Fruit fly (Drosophila melanogaster) whole organism, embryonic: Measurements from ENCODE around the gene CG42542.

Source experiments
- Atf3 ChIP-seq: fragments of 200-800 bp; sonication (Bioruptor generic); optimal IDR thresholded peaks from 3 replicates; lab custom pipeline; 2016; ENCODE audit warnings: missing biosample characterization, missing genetic modification characterization
- Awh ChIP-seq: fragments of 200-800 bp; sonication (Bioruptor generic); IDR thresholded peaks from 2 replicates; pipeline ENCODE4, ENCODE4 v1.3.6; 2022; ENCODE audit warnings: missing biosample characterization, missing genetic modification characterization
- CG10267 ChIP-seq: fragments of 200-800 bp; sonication (Bioruptor generic); optimal IDR thresholded peaks from 2 replicates; lab custom pipeline; 2018; ENCODE audit warnings: missing biosample characterization, mild to moderate bottlenecking, missing genetic modification characterization, moderate library complexity
- CG11723 ChIP-seq: fragments of 200-800 bp; sonication (Bioruptor generic); optimal IDR thresholded peaks from 2 replicates; lab custom pipeline; 2017; ENCODE audit warnings: missing biosample characterization, mild to moderate bottlenecking, missing genetic modification characterization
- CG12236 ChIP-seq: fragments of 200-800 bp; sonication (Bioruptor generic); optimal IDR thresholded peaks from 2 replicates; lab custom pipeline; 2016; ENCODE audit warnings: missing biosample characterization, missing genetic modification characterization
- CG12659 ChIP-seq: fragments of 200-800 bp; sonication (Bioruptor generic); optimal IDR thresholded peaks from 3 replicates; lab custom pipeline; 2017; ENCODE audit warnings: mild to moderate bottlenecking, missing biosample characterization, missing genetic modification reagents, missing genetic modification characterization
- CG13123 ChIP-seq: fragments of 200-800 bp; sonication (Bioruptor generic); optimal IDR thresholded peaks from 2 replicates; lab custom pipeline; 2016; ENCODE audit warnings: missing biosample characterization, missing genetic modification characterization
- CG14710 ChIP-seq: fragments of 200-800 bp; sonication (Bioruptor generic); optimal IDR thresholded peaks from 3 replicates; lab custom pipeline; 2019; ENCODE audit warnings: missing biosample characterization, mild to moderate bottlenecking, missing genetic modification characterization, moderate library complexity
- CG15073 ChIP-seq: fragments of 200-800 bp; sonication (Bioruptor generic); optimal IDR thresholded peaks from 2 replicates; lab custom pipeline; 2016; ENCODE audit warnings: missing biosample characterization, missing genetic modification characterization
- CG16813 ChIP-seq: fragments of 200-800 bp; sonication (Bioruptor generic); IDR thresholded peaks from 3 replicates; pipeline ENCODE4 v1.3.6; 2022; ENCODE audit warnings: missing biosample characterization, missing genetic modification characterization; ENCODE audit not compliant: partially characterized antibody
- CG16815 ChIP-seq: fragments of 200-800 bp; sonication (Bioruptor generic); optimal IDR thresholded peaks from 3 replicates; lab custom pipeline; 2017; ENCODE audit warnings: missing biosample characterization, mild to moderate bottlenecking, missing genetic modification characterization
- CG2116 ChIP-seq: fragments of 200-800 bp; sonication (Bioruptor generic); optimal IDR thresholded peaks from 3 replicates; lab custom pipeline; 2018; ENCODE audit warnings: missing biosample characterization, mild to moderate bottlenecking, missing genetic modification characterization
- CG5953 ChIP-seq: fragments of 200-800 bp; sonication (Bioruptor generic); IDR thresholded peaks from 2 replicates; pipeline ENCODE4 v1.3.6; 2022; ENCODE audit warnings: missing biosample characterization, missing genetic modification characterization
- CG6854 ChIP-seq: fragments of 200-800 bp; sonication (Bioruptor generic); optimal IDR thresholded peaks from 3 replicates; lab custom pipeline; 2017; ENCODE audit warnings: missing biosample characterization, mild to moderate bottlenecking, missing genetic modification characterization
- CG7745 ChIP-seq: fragments of 200-800 bp; sonication (Bioruptor generic); optimal IDR thresholded peaks from 2 replicates; lab custom pipeline; 2018; ENCODE audit warnings: missing biosample characterization, mild to moderate bottlenecking, missing genetic modification characterization, moderate library complexity
- CG8944 ChIP-seq: fragments of 200-800 bp; sonication (Bioruptor generic); optimal IDR thresholded peaks from 3 replicates; lab custom pipeline; 2016; ENCODE audit warnings: missing biosample characterization, missing genetic modification characterization
- Camta ChIP-seq: fragments of 200-800 bp; sonication (Bioruptor generic); optimal IDR thresholded peaks from 2 replicates; lab custom pipeline; 2016; ENCODE audit warnings: missing biosample characterization, missing genetic modification characterization
- CkIIα-i1 ChIP-seq: fragments of 200-800 bp; sonication (Bioruptor generic); IDR thresholded peaks from 2 replicates; pipeline ENCODE4 v1.3.6; 2022; ENCODE audit warnings: missing biosample characterization, missing genetic modification characterization
- Dll ChIP-seq: fragments of 200-800 bp; sonication (Bioruptor generic); IDR thresholded peaks from 4 replicates; pipeline ENCODE4 v1.3.6; 2022; ENCODE audit warnings: missing biosample characterization, missing genetic modification characterization; ENCODE audit not compliant: partially characterized antibody
- E2f1 ChIP-seq: fragments of 200-800 bp; sonication (Bioruptor generic); IDR thresholded peaks from 2 replicates; pipeline ENCODE4 v1.3.6; 2022; ENCODE audit warnings: missing biosample characterization, missing genetic modification characterization
- Ets97D ChIP-seq: fragments of 200-800 bp; sonication (Bioruptor generic); optimal IDR thresholded peaks from 3 replicates; lab custom pipeline; 2016; ENCODE audit warnings: missing biosample characterization, missing genetic modification characterization
- Fer1 ChIP-seq: fragments of 200-800 bp; sonication (Bioruptor generic); optimal IDR thresholded peaks from 2 replicates; lab custom pipeline; 2017; ENCODE audit warnings: missing biosample characterization, mild to moderate bottlenecking, missing genetic modification characterization
- HLH54F ChIP-seq: fragments of 200-800 bp; sonication (Bioruptor generic); optimal IDR thresholded peaks from 3 replicates; lab custom pipeline; 2016; ENCODE audit warnings: missing biosample characterization, missing genetic modification characterization
- HmgZ ChIP-seq: fragments of 200-800 bp; sonication (Bioruptor generic); optimal IDR thresholded peaks from 2 replicates; lab custom pipeline; 2018; ENCODE audit warnings: missing biosample characterization, mild to moderate bottlenecking, missing genetic modification characterization
- Hr3 ChIP-seq: fragments of 200-800 bp; sonication (Bioruptor generic); optimal IDR thresholded peaks from 3 replicates; lab custom pipeline; 2016; ENCODE audit warnings: missing biosample characterization, missing genetic modification characterization
- Lim3 ChIP-seq: fragments of 200-800 bp; sonication (Bioruptor generic); IDR thresholded peaks from 2 replicates; pipeline ENCODE4 v1.3.6; 2022; ENCODE audit warnings: missing biosample characterization, missing genetic modification characterization
- MESR4 ChIP-seq: fragments of 200-800 bp; sonication (Bioruptor generic); optimal IDR thresholded peaks from 2 replicates; lab custom pipeline; 2018; ENCODE audit warnings: missing biosample characterization, mild to moderate bottlenecking, missing genetic modification characterization, moderate library complexity
- Meics ChIP-seq: fragments of 200-800 bp; sonication (Bioruptor generic); optimal IDR thresholded peaks from 2 replicates; lab custom pipeline; 2017; ENCODE audit warnings: missing biosample characterization, mild to moderate bottlenecking, missing genetic modification characterization
- Poxn ChIP-seq: fragments of 200-800 bp; sonication (Bioruptor generic); IDR thresholded peaks from 2 replicates; pipeline ENCODE4 v1.3.6; 2022; ENCODE audit warnings: missing biosample characterization, missing genetic modification characterization
- Sin3A ChIP-seq: fragments of >200 bp; optimal IDR thresholded peaks from 2 replicates; lab custom pipeline; 2018
- Stat92E ChIP-seq, 3 experiments: fragments of >200 bp in 2 of 3; fragments of 200-800 bp in 1 of 3; sonication (Bioruptor generic) in 1 of 3; optimal IDR thresholded peaks; 2 replicates each; lab custom pipeline; 2017 to 2019; ENCODE audit warnings: missing biosample characterization in 3 of 3, missing genetic modification characterization in 3 of 3, mild to moderate bottlenecking in 1 of 3, moderate library complexity in 1 of 3
- Taf1 ChIP-seq: fragments of 200-800 bp; sonication (Bioruptor generic); IDR thresholded peaks from 2 replicates; pipeline ENCODE4 v1.3.6; 2022; ENCODE audit warnings: missing biosample characterization, missing genetic modification characterization
- Xbp1 ChIP-seq: fragments of 200-800 bp; sonication (Bioruptor generic); optimal IDR thresholded peaks from 3 replicates; lab custom pipeline; 2016; ENCODE audit warnings: missing biosample characterization, mild to moderate bottlenecking, missing genetic modification characterization
- YL-1 ChIP-seq: fragments of 200-800 bp; sonication (Bioruptor generic); optimal IDR thresholded peaks from 3 replicates; lab custom pipeline; 2017; ENCODE audit warnings: missing biosample characterization, mild to moderate bottlenecking, missing genetic modification characterization
- amos ChIP-seq: fragments of 200-800 bp; sonication (Bioruptor generic); IDR thresholded peaks from 2 replicates; pipeline ENCODE4 v1.3.6; 2022; ENCODE audit warnings: missing biosample characterization, missing genetic modification characterization; ENCODE audit not compliant: partially characterized antibody
- dmrt11E ChIP-seq: fragments of 200-800 bp; sonication (Bioruptor generic); optimal IDR thresholded peaks from 3 replicates; lab custom pipeline; 2018; ENCODE audit warnings: missing biosample characterization, mild to moderate bottlenecking, missing genetic modification characterization, moderate library complexity
- exex ChIP-seq: fragments of 200-800 bp; sonication (Bioruptor generic); optimal IDR thresholded peaks from 4 replicates; lab custom pipeline; 2018; ENCODE audit warnings: missing biosample characterization, mild to moderate bottlenecking, missing genetic modification characterization, moderate library complexity
- fd3F ChIP-seq: fragments of 200-800 bp; sonication (Bioruptor generic); optimal IDR thresholded peaks from 2 replicates; lab custom pipeline; 2018; ENCODE audit warnings: missing biosample characterization, mild to moderate bottlenecking, missing genetic modification characterization, moderate library complexity
- gce ChIP-seq: fragments of 200-800 bp; sonication (Bioruptor generic); IDR thresholded peaks from 3 replicates; pipeline ENCODE4 v1.3.6; 2022; ENCODE audit warnings: missing biosample characterization, missing genetic modification characterization
- gt ChIP-seq: fragments of 200-800 bp; sonication (Bioruptor generic); IDR thresholded peaks from 2 replicates; pipeline ENCODE4 v1.3.6; 2022; ENCODE audit warnings: missing biosample characterization, missing genetic modification characterization
- hth ChIP-seq: fragments of >200 bp; optimal IDR thresholded peaks from 2 replicates; lab custom pipeline; 2017; ENCODE audit warnings: inconsistent platforms
- klu ChIP-seq: fragments of 200-800 bp; sonication (Bioruptor generic); IDR thresholded peaks from 2 replicates; pipeline ENCODE4 v1.3.6; 2022; ENCODE audit warnings: missing biosample characterization, missing genetic modification characterization
- lbe ChIP-seq: fragments of 200-800 bp; sonication (Bioruptor generic); optimal IDR thresholded peaks from 2 replicates; lab custom pipeline; 2016; ENCODE audit warnings: missing biosample characterization, mild to moderate bottlenecking, missing genetic modification characterization
- mam ChIP-seq: fragments of 200-800 bp; sonication (Bioruptor generic); optimal IDR thresholded peaks from 3 replicates; lab custom pipeline; 2016; ENCODE audit warnings: missing biosample characterization, missing genetic modification characterization
- nmo ChIP-seq: fragments of 200-800 bp; sonication (Bioruptor generic); optimal IDR thresholded peaks from 2 replicates; lab custom pipeline; 2018; ENCODE audit warnings: missing biosample characterization, mild to moderate bottlenecking, missing genetic modification characterization, moderate library complexity
- otp ChIP-seq: fragments of 200-800 bp; sonication (Bioruptor generic); IDR thresholded peaks from 3 replicates; pipeline ENCODE4, ENCODE4 v1.3.6; 2022; ENCODE audit warnings: missing biosample characterization, missing genetic modification characterization
- schlank ChIP-seq: fragments of 200-800 bp; sonication (Bioruptor generic); optimal IDR thresholded peaks from 2 replicates; lab custom pipeline; 2018; ENCODE audit warnings: missing biosample characterization, mild to moderate bottlenecking, missing genetic modification characterization
- sob ChIP-seq: fragments of 200-800 bp; sonication (Bioruptor generic); IDR thresholded peaks from 2 replicates; pipeline ENCODE4 v1.3.6; 2022; ENCODE audit warnings: missing biosample characterization, missing genetic modification characterization
- twi ChIP-seq: fragments of 200-800 bp; optimal IDR thresholded peaks from 2 replicates; lab custom pipeline; 2019; ENCODE audit warnings: missing biosample characterization, mild to moderate bottlenecking, missing genetic modification characterization, moderate library complexity

Gene CG42542

DNA sequence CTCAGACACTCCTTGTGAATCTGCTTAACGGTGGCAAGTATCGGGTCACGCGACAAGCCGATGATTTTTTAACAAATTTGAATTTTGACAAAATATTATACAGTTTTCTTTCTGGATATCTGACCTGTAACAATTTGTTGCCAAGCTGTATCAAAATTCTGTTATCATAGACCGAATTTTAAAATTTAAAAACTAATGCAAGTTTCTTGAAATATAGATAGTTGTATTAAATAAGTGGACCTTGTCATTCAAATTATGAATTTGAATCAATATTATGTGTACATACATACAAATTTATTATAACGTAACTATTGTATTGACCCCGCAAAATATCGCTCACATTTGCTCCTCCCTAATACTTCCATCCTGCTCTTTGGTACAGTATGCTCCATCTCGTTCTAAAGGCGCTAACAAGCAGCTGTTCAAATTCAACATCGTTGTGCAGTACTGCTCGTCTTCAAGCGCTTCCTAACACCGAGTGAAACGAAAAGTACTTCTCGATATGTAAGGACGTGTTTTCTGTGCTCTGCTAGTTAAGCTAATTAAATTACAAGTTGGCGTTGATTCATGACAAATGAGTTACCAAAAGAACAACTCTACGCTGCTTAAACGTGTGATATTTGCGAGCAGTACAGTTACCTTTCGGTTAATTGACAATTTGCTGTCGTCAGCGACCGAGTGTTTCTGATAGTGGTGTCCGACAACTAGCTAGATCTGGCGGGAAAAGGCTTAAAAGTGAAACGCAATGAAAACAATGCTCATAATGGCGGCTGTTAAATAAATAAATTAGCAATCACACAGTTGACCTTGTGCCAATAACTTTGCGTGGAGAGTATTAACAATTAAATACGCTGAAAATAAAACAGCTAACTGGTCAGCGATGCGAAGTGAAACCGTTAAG lies at the start of gene CG42542, which contains the start of gene Kpc1 (continued):
- TF ChIP-seq HmgZ (tag; lab: Kevin White, UChicago): peak; percentile 84
- peak; percentile 48 for TF ChIP-seq twi (tag; lab: Kevin White, UChicago)
- TF ChIP-seq Atf3 (GFP tag; lab: Kevin White, UChicago): peak; percentile 38
- TF ChIP-seq klu (GFP tag; lab: Robert Waterston, UW): no peak
- no peak; the same call in 1 of the 2 replicates for TF ChIP-seq Poxn (GFP tag; lab: Robert Waterston, UW)
- peak; percentile 63 for TF ChIP-seq Ets97D
- no peak for TF ChIP-seq Stat92E (GFP tag; optimal IDR thresholded peaks at IDR 0.05; lab: Kevin White, UChicago)
- TF ChIP-seq amos: peak; percentile 89
- peak; percentile 77 for TF ChIP-seq CG16815
- TF ChIP-seq YL-1 (GFP tag; lab: Kevin White, UChicago): peak; percentile 63
- TF ChIP-seq nmo (GFP tag; lab: Kevin White, UChicago): peak; percentile 26
- peak; percentile 87 for TF ChIP-seq sob
- peak; percentile 29 for TF ChIP-seq fd3F (GFP tag; lab: Kevin White, UChicago)
- peak; percentile 71 for TF ChIP-seq mam (GFP tag; lab: Kevin White, UChicago)
- peak; percentile 33 for TF ChIP-seq schlank
- TF ChIP-seq Dll (GFP tag; lab: Robert Waterston, UW): peak; percentile 96
- TF ChIP-seq gt (GFP tag; lab: Robert Waterston, UW): no peak
- TF ChIP-seq CG12236 (GFP tag; lab: Kevin White, UChicago): peak; percentile 33
- TF ChIP-seq CkIIα-i1 (GFP tag; lab: Robert Waterston, UW): no peak
- TF ChIP-seq Taf1 (GFP tag; lab: Robert Waterston, UW): 0 out of 2 replicates have a peak, but pooled peaks have one; percentile 24
- no peak for TF ChIP-seq hth (lab: Kevin White, UChicago)
- TF ChIP-seq HLH54F (GFP tag; lab: Kevin White, UChicago): peak; percentile 83
- TF ChIP-seq Lim3 (GFP tag; lab: Robert Waterston, UW): no peak
- TF ChIP-seq CG7745 (tag; lab: Kevin White, UChicago): no peak
- TF ChIP-seq CG10267: peak; percentile 94
- TF ChIP-seq CG15073 (GFP tag; lab: Kevin White, UChicago): no peak
- TF ChIP-seq E2f1: no peak
- peak; percentile 59 for TF ChIP-seq CG8944 (GFP tag; lab: Kevin White, UChicago)
- peak; percentile 84 for TF ChIP-seq MESR4 (GFP tag; lab: Kevin White, UChicago)
- peak; percentile 92 for TF ChIP-seq CG16813 (GFP tag; lab: Robert Waterston, UW)
- no peak for TF ChIP-seq Fer1 (GFP tag; lab: Kevin White, UChicago)
- peak; percentile 56 for TF ChIP-seq CG11723 (GFP tag; lab: Kevin White, UChicago)
- TF ChIP-seq Hr3: peak; percentile 74
- peak; percentile 40 for TF ChIP-seq exex (tag; lab: Kevin White, UChicago)
- peak; percentile 80 for TF ChIP-seq CG14710 (tag; lab: Kevin White, UChicago)
- no peak for TF ChIP-seq lbe (GFP tag; lab: Kevin White, UChicago)
- TF ChIP-seq Sin3A: peak; percentile 89
- TF ChIP-seq Awh (GFP tag; lab: Robert Waterston, UW): no peak; the same call in 1 of the 2 replicates
- peak; percentile 75 for TF ChIP-seq dmrt11E (tag; lab: Kevin White, UChicago)
- no peak; the same call in 2 of the 3 replicates for TF ChIP-seq gce (GFP tag; lab: Robert Waterston, UW)
- peak; percentile 80 for TF ChIP-seq CG12659 (GFP tag; lab: Kevin White, UChicago)
- peak; percentile 17 for TF ChIP-seq CG13123
- TF ChIP-seq Meics (GFP tag; lab: Kevin White, UChicago): peak; percentile 64
- no peak for TF ChIP-seq CG5953 (GFP tag; lab: Robert Waterston, UW)
- TF ChIP-seq CG6854 (GFP tag; lab: Kevin White, UChicago): no peak
- TF ChIP-seq Xbp1 (GFP tag; lab: Kevin White, UChicago): peak; percentile 79
- peak; percentile 59 for TF ChIP-seq CG2116
- TF ChIP-seq otp (GFP tag; lab: Robert Waterston, UW): peak; percentile 67; the same call in 1 of the 3 replicates
- TF ChIP-seq Camta (GFP tag; lab: Kevin White, UChicago): no peak
